Worm (Caenorhabditis elegans) whole organism, L2 larva: Measurements from ENCODE around the gene dnj-13.

Experiments
- aly-2 ChIP-seq: fragments of 150-350 bp; optimal IDR thresholded peaks from 2 replicates; lab custom pipeline; 2014; ENCODE audit warnings: missing biosample characterization, missing genetic modification characterization
- ceh-82 ChIP-seq: fragments of 150-350 bp; optimal IDR thresholded peaks from 2 replicates; lab custom pipeline; 2014; ENCODE audit warnings: missing biosample characterization, missing genetic modification characterization
- fos-1 ChIP-seq: fragments of 150-350 bp; optimal IDR thresholded peaks from 2 replicates; lab custom pipeline; 2014; ENCODE audit warnings: missing biosample characterization, missing genetic modification characterization
- nhr-77 ChIP-seq: fragments of 150-350 bp; optimal IDR thresholded peaks from 2 replicates; lab custom pipeline; 2014; ENCODE audit warnings: missing biosample characterization, missing genetic modification characterization

DNA sequence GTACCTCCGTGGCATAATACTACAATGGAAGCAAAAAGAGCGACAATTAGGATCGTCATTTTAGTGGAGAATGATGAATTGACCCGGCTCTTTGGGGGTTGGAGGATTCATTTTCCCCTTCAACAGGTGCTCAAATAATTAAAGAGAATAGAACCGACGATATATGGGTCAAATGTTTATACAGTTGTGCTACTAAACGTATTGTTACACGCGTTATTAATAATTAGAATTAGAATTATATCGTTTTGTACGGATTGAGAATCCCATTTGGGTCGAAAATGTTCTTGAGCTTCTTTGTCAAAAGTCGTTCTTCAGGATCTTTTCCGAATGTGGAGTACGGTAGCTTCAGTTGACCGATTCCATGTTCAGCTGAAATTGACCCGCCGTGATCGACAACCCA, 6.8 kb upstream of the dnj-13 start, which contains the start of gene Y62F5A.9:
- no peak for TF ChIP-seq aly-2
- no peak for TF ChIP-seq nhr-77
- no peak for TF ChIP-seq fos-1 (tag; lab: Kevin White, UChicago)
- no peak for TF ChIP-seq ceh-82 (tag; lab: Kevin White, UChicago)
